Fruit fly (Drosophila melanogaster) whole organism, wandering third instar larva: ENCODE results near the gene mtd.
A peak's percentile ranks its signal among the peaks of the same experiment; 100 is the strongest.

ENCODE experiments used
- Abd-B ChIP-seq: fragments of >200 bp; optimal IDR thresholded peaks from 2 replicates; lab custom pipeline; 2017; ENCODE audit warnings: missing biosample characterization, missing genetic modification characterization
- CG32264 ChIP-seq: fragments of 200-800 bp; sonication (Bioruptor generic); optimal IDR thresholded peaks from 2 replicates; lab custom pipeline; 2016; ENCODE audit warnings: missing biosample characterization, missing genetic modification characterization
- CG9705 ChIP-seq: fragments of 200-800 bp; sonication (Bioruptor generic); optimal IDR thresholded peaks from 2 replicates; lab custom pipeline; 2018; ENCODE audit warnings: missing biosample characterization, mild to moderate bottlenecking, missing genetic modification characterization
- CrebA ChIP-seq: fragments of 200-800 bp; sonication (Bioruptor generic); optimal IDR thresholded peaks from 2 replicates; lab custom pipeline; 2016; ENCODE audit warnings: missing biosample characterization, mild to moderate bottlenecking, missing genetic modification characterization, borderline replicate concordance
- Dfd ChIP-seq: fragments of >200 bp; optimal IDR thresholded peaks from 2 replicates; lab custom pipeline; 2017; ENCODE audit warnings: missing biosample characterization, missing genetic modification characterization
- Dif ChIP-seq: fragments of 200-275, 200-300 bp; sonication (Bioruptor generic); optimal IDR thresholded peaks from 2 replicates; lab custom pipeline; 2018; ENCODE audit warnings: missing biosample characterization, missing genetic modification characterization; ENCODE audit not compliant: partially characterized antibody
- GATAd ChIP-seq: sonication (Bioruptor generic); optimal IDR thresholded peaks from 2 replicates; lab custom pipeline; 2016; ENCODE audit warnings: missing biosample characterization, missing genetic modification characterization
- HLH106 ChIP-seq: fragments of 200-800 bp; optimal IDR thresholded peaks from 3 replicates; lab custom pipeline; 2019; ENCODE audit warnings: missing biosample characterization, mild to moderate bottlenecking, missing genetic modification characterization, moderate library complexity
- Hnf4 ChIP-seq: fragments of 200-800 bp; sonication (Bioruptor generic); optimal IDR thresholded peaks from 2 replicates; lab custom pipeline; 2016; ENCODE audit warnings: missing biosample characterization, mild to moderate bottlenecking, missing genetic modification characterization
- Hr78 ChIP-seq: fragments of >200 bp; optimal IDR thresholded peaks from 2 replicates; lab custom pipeline; 2017; ENCODE audit warnings: missing biosample characterization, missing genetic modification characterization
- Hr83 ChIP-seq: fragments of 200-300 bp; sonication (Bioruptor generic); optimal IDR thresholded peaks from 2 replicates; lab custom pipeline; 2016; ENCODE audit warnings: missing biosample characterization, mild to moderate bottlenecking, missing genetic modification characterization, moderate library complexity; ENCODE audit not compliant: poor library complexity, severe bottlenecking
- Jra ChIP-seq: sonication (Bioruptor generic); optimal IDR thresholded peaks from 2 replicates; lab custom pipeline; 2016; ENCODE audit warnings: missing biosample characterization, missing genetic modification characterization
- Mio ChIP-seq: sonication (Bioruptor generic); optimal IDR thresholded peaks from 2 replicates; lab custom pipeline; 2016; ENCODE audit warnings: missing biosample characterization, missing genetic modification characterization
- Myc ChIP-seq: fragments of >200 bp; optimal IDR thresholded peaks from 2 replicates; lab custom pipeline; 2017
- N ChIP-seq: fragments of >200 bp; optimal IDR thresholded peaks from 2 replicates; lab custom pipeline; 2018; ENCODE audit warnings: missing biosample characterization, missing external identifiers, missing genetic modification characterization
- OdsH ChIP-seq: fragments of 200-800 bp; sonication (Bioruptor generic); optimal IDR thresholded peaks from 2 replicates; lab custom pipeline; 2016; ENCODE audit warnings: missing biosample characterization, mild to moderate bottlenecking, missing genetic modification characterization
- Rel ChIP-seq, 2 experiments: fragments of 200-800 bp; sonication (Bioruptor generic) in 1 of 2; optimal IDR thresholded peaks; 2 replicates in 1 of 2; 3 replicates in 1 of 2; lab custom pipeline; 2016 to 2019; ENCODE audit warnings: mild to moderate bottlenecking in 2 of 2, missing biosample characterization in 2 of 2, missing genetic modification characterization in 2 of 2, moderate library complexity in 1 of 2
- Sp1 ChIP-seq: fragments of 200-800 bp; sonication (Bioruptor generic); optimal IDR thresholded peaks from 3 replicates; lab custom pipeline; 2019; ENCODE audit warnings: missing biosample characterization, mild to moderate bottlenecking, missing genetic modification characterization, moderate library complexity
- Vsx2 ChIP-seq: fragments of 200-300, 225-300 bp; sonication (Bioruptor generic); optimal IDR thresholded peaks from 2 replicates; lab custom pipeline; 2018; ENCODE audit warnings: missing biosample characterization, missing genetic modification characterization; ENCODE audit not compliant: partially characterized antibody
- br ChIP-seq: fragments of 200-800 bp; sonication (Bioruptor generic); optimal IDR thresholded peaks from 2 replicates; lab custom pipeline; 2016; ENCODE audit warnings: missing biosample characterization, missing genetic modification characterization
- brk ChIP-seq: fragments of 200-800 bp; sonication (Bioruptor generic); optimal IDR thresholded peaks from 2 replicates; lab custom pipeline; 2016; ENCODE audit warnings: missing biosample characterization, mild to moderate bottlenecking, missing genetic modification characterization
- dl ChIP-seq, 2 experiments: fragments of 175-275, 200-275 bp in 1 of 2; fragments of 200-275 bp in 1 of 2; sonication (Bioruptor generic); optimal IDR thresholded peaks; lab custom pipeline; 2018; ENCODE audit warnings: mild to moderate bottlenecking in 2 of 2, missing biosample characterization in 2 of 2, missing genetic modification characterization in 2 of 2, moderate library complexity in 2 of 2; ENCODE audit not compliant: partially characterized antibody in 2 of 2, insufficient read depth in 1 of 2
- dmrt93B ChIP-seq: fragments of 200-800 bp; sonication (Bioruptor generic); optimal IDR thresholded peaks from 2 replicates; lab custom pipeline; 2018; ENCODE audit warnings: missing biosample characterization, mild to moderate bottlenecking, missing genetic modification characterization
- dsf ChIP-seq: sonication (Bioruptor generic); optimal IDR thresholded peaks from 2 replicates; lab custom pipeline; 2016; ENCODE audit warnings: missing biosample characterization, missing genetic modification characterization, borderline replicate concordance
- ey ChIP-seq: fragments of 200-800 bp; sonication (Bioruptor generic); optimal IDR thresholded peaks from 2 replicates; lab custom pipeline; 2016; ENCODE audit warnings: missing biosample characterization, missing genetic modification characterization
- foxo ChIP-seq, 2 experiments: fragments of 200-800 bp; sonication (Bioruptor generic); optimal IDR thresholded peaks; 2 replicates in 1 of 2; 3 replicates in 1 of 2; lab custom pipeline; 2016 to 2017; ENCODE audit warnings: missing biosample characterization in 2 of 2, missing genetic modification characterization in 2 of 2
- fru ChIP-seq: fragments of 200-800 bp; sonication (Bioruptor generic); optimal IDR thresholded peaks from 3 replicates; lab custom pipeline; 2016; ENCODE audit warnings: missing biosample characterization, mild to moderate bottlenecking, missing genetic modification characterization
- h ChIP-seq: fragments of 200-800 bp; sonication (Bioruptor generic); optimal IDR thresholded peaks from 3 replicates; lab custom pipeline; 2016; ENCODE audit warnings: missing biosample characterization, mild to moderate bottlenecking, missing genetic modification characterization
- jim ChIP-seq: fragments of 175-275, 200-325 bp; sonication (Bioruptor generic); optimal IDR thresholded peaks from 2 replicates; lab custom pipeline; 2016; ENCODE audit warnings: missing biosample characterization, mild to moderate bottlenecking, missing genetic modification characterization
- lola ChIP-seq: fragments of >200 bp; optimal IDR thresholded peaks from 2 replicates; lab custom pipeline; 2017; ENCODE audit warnings: missing biosample characterization, missing genetic modification characterization
- pan ChIP-seq: fragments of >200 bp; optimal IDR thresholded peaks from 2 replicates; lab custom pipeline; 2017
- psq ChIP-seq: fragments of 200-800 bp; sonication (Bioruptor generic); optimal IDR thresholded peaks from 3 replicates; lab custom pipeline; 2017; ENCODE audit warnings: missing biosample characterization, mild to moderate bottlenecking, missing genetic modification characterization, moderate library complexity
- rgr ChIP-seq: fragments of 200-800 bp; sonication (Bioruptor generic); optimal IDR thresholded peaks from 3 replicates; lab custom pipeline; 2016; ENCODE audit warnings: missing biosample characterization, mild to moderate bottlenecking, missing genetic modification characterization
- sage ChIP-seq: fragments of 200-800 bp; sonication (Bioruptor generic); optimal IDR thresholded peaks from 2 replicates; lab custom pipeline; 2016; ENCODE audit warnings: missing biosample characterization, mild to moderate bottlenecking, missing genetic modification characterization
- sv ChIP-seq: fragments of 200-800 bp; sonication (Bioruptor generic); optimal IDR thresholded peaks from 3 replicates; lab custom pipeline; 2016; ENCODE audit warnings: missing biosample characterization, missing genetic modification characterization
- tai ChIP-seq: sonication (Bioruptor generic); optimal IDR thresholded peaks from 2 replicates; lab custom pipeline; 2016; ENCODE audit warnings: missing biosample characterization, missing genetic modification characterization
- usp ChIP-seq: fragments of >200 bp; optimal IDR thresholded peaks from 2 replicates; lab custom pipeline; 2017; ENCODE audit warnings: missing biosample characterization, missing genetic modification characterization
- woc ChIP-seq: sonication (Bioruptor generic); optimal IDR thresholded peaks from 2 replicates; lab custom pipeline; 2016; ENCODE audit warnings: missing biosample characterization, mild to moderate bottlenecking, missing genetic modification characterization

The mtd gene

dm6 chr3R:5322182-5322609 lies 28.0 kb downstream of the mtd start:
- TF ChIP-seq Dfd (GFP tag; lab: Kevin White, UChicago) (no peak), CG9705 (no peak), dsf (GFP tag; lab: Kevin White, UChicago) (no peak), Myc (lab: Kevin White, UChicago) (no peak), HLH106 (tag; lab: Kevin White, UChicago) (no peak), jim (GFP tag; lab: Kevin White, UChicago) (no peak), Rel (GFP tag; optimal IDR thresholded peaks at IDR 0.05; lab: Kevin White, UChicago) (no peak), Rel (tag; optimal IDR thresholded peaks at IDR 0.05; lab: Kevin White, UChicago) (no peak), foxo (GFP tag; optimal IDR thresholded peaks at IDR 0.05; lab: Kevin White, UChicago) (no peak), sv (GFP tag; lab: Kevin White, UChicago) (no peak), fru (GFP tag; lab: Kevin White, UChicago) (no peak), usp (GFP tag; lab: Kevin White, UChicago) (no peak), Hr78 (GFP tag; lab: Kevin White, UChicago) (no peak), lola (GFP tag; lab: Kevin White, UChicago) (no peak), Mio (GFP tag; lab: Kevin White, UChicago) (no peak), CG32264 (GFP tag; lab: Kevin White, UChicago) (no peak)

DNA sequence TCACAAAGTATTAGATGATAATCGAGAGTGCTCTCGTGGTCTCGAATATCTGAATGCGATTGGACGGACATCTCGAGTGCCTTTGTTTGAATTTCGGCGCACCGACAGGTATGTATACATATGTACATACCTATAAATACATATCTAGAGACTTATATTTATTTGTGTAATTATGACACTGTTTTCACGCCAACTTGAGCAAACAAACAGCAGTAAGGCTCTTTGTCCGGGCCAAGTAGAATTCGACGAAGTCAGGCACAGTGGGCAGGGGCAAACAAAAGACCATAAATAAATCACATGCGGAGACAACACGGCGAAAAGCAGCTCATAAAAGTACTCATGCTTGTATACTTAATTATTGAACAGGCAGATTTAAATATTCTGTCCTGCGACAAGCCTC lies 29.6 kb downstream of the mtd start:
- no peak for TF ChIP-seq CG9705
- TF ChIP-seq CrebA (GFP tag; lab: Kevin White, UChicago): no peak
- TF ChIP-seq GATAd (GFP tag; lab: Kevin White, UChicago): no peak
- no peak for TF ChIP-seq Rel (GFP tag; optimal IDR thresholded peaks at IDR 0.05; lab: Kevin White, UChicago)
- no peak for TF ChIP-seq Rel (tag; optimal IDR thresholded peaks at IDR 0.05; lab: Kevin White, UChicago)
- TF ChIP-seq Sp1 (GFP tag; lab: Kevin White, UChicago): peak; percentile 13
- no peak for TF ChIP-seq Jra (GFP tag; lab: Kevin White, UChicago)
- TF ChIP-seq Dif: no peak
- TF ChIP-seq tai (GFP tag; lab: Kevin White, UChicago): no peak
- TF ChIP-seq brk: no peak
- no peak for TF ChIP-seq CG32264 (GFP tag; lab: Kevin White, UChicago)
- no peak for TF ChIP-seq dmrt93B (GFP tag; lab: Kevin White, UChicago)
- no peak for TF ChIP-seq dl (GFP tag; optimal IDR thresholded peaks at IDR 0.05; lab: Kevin White, UChicago; ENCODE audit: insufficient read depth in 1 of 2, partially characterized antibody in 2 of 2)
- TF ChIP-seq Myc (lab: Kevin White, UChicago): no peak
- no peak for TF ChIP-seq Abd-B
- peak; percentile 17 for TF ChIP-seq h (GFP tag; lab: Kevin White, UChicago)
- TF ChIP-seq woc (GFP tag; lab: Kevin White, UChicago): no peak

- TF ChIP-seq Sp1 (GFP tag; lab: Kevin White, UChicago) (peak; percentile 22), dsf (GFP tag; lab: Kevin White, UChicago) (peak; percentile 24), HLH106 (tag; lab: Kevin White, UChicago) (no peak), Jra (GFP tag; lab: Kevin White, UChicago) (peak; percentile 34), Rel (GFP tag; optimal IDR thresholded peaks at IDR 0.05; lab: Kevin White, UChicago) (no peak), Rel (tag; optimal IDR thresholded peaks at IDR 0.05; lab: Kevin White, UChicago) (no peak), Myc (lab: Kevin White, UChicago) (no peak), GATAd (GFP tag; lab: Kevin White, UChicago) (no peak), CrebA (GFP tag; lab: Kevin White, UChicago) (peak; percentile 28), Mio (GFP tag; lab: Kevin White, UChicago) (no peak), ey (GFP tag; lab: Kevin White, UChicago) (no peak), brk (peak; percentile 39), psq (GFP tag; lab: Kevin White, UChicago) (peak; percentile 20), h (GFP tag; lab: Kevin White, UChicago) (peak; percentile 72), Dfd (GFP tag; lab: Kevin White, UChicago) (no peak), rgr (GFP tag; lab: Kevin White, UChicago) (peak; percentile 64), dmrt93B (GFP tag; lab: Kevin White, UChicago) (no peak), lola (GFP tag; lab: Kevin White, UChicago) (no peak), dl (GFP tag; optimal IDR thresholded peaks at IDR 0.05; lab: Kevin White, UChicago; ENCODE audit: insufficient read depth in 1 of 2, partially characterized antibody in 2 of 2) (no peak), Hr78 (GFP tag; lab: Kevin White, UChicago) (no peak), jim (GFP tag; lab: Kevin White, UChicago) (no peak), Dif (no peak), woc (GFP tag; lab: Kevin White, UChicago) (no peak), CG9705 (no peak), OdsH (GFP tag; lab: Kevin White, UChicago) (peak; percentile 70), br (GFP tag; lab: Kevin White, UChicago) (peak; percentile 46), Hnf4 (GFP tag; lab: Kevin White, UChicago) (peak; percentile 74), pan (lab: Kevin White, UChicago) (no peak), usp (GFP tag; lab: Kevin White, UChicago) (no peak), Vsx2 (no peak), foxo (GFP tag; optimal IDR thresholded peaks at IDR 0.05; lab: Kevin White, UChicago) (peak in 1 of 2 experiments; percentile 37), Hr83 (GFP tag; lab: Kevin White, UChicago) (peak; percentile 77), CG32264 (GFP tag; lab: Kevin White, UChicago) (peak; percentile 39), tai (GFP tag; lab: Kevin White, UChicago) (peak; percentile 72), N (GFP tag; lab: Kevin White, UChicago) (no peak), sage (GFP tag; lab: Kevin White, UChicago) (peak; percentile 40), fru (GFP tag; lab: Kevin White, UChicago) (peak; percentile 40)
These were observed 31.0 kb downstream of the mtd start for dm6 chr3R:5319059-5319785.
